Fruit fly (Drosophila melanogaster): ENCODE results near the gene CG32988.
A peak's percentile ranks its signal among the peaks of the same experiment; 100 is the strongest.

The CG32988 gene

DNA sequence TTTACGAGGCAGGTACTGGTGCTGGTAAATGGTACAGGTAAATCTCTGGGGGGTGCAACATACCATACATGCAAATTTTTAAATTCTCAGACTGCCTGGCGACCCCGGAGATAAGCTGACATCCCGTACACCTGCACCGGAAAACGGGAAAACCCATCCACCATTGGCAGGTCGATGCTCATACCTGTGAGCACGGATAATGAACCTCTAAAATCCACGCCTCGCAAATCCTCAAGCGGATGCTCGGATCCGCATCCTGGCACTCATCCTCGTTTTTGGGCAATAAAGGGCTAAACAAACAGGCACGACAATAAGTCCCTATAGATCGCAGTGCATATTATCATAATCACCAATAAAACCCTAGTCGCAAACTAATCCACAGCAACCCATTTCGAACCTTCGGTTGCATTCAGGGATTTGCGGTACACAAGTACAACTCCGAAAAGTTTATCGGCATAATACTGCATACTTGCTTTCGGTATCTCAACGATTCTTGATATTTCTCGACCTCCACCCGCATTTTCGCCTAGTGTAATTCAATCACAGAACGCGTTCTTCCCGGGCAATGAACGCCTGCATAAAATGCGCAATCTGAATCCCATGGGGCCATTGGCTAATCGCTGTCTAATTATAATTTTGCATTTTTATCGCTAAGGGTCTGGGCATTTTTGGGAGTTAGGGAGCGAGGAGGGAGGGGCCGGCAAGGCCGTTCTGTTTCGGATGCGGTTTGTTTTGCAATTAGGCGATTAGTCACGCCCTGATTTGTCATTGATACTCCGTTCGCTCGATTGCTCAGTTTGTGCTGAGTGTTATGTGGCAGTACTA, 32.1 kb upstream of the CG32988 start (continued):
- no peak for TF ChIP-seq shn (GFP tag; optimal IDR thresholded peaks at IDR 0.05)
- TF ChIP-seq CG15514 (GFP tag; optimal IDR thresholded peaks at IDR 0.05): no peak

DNA sequence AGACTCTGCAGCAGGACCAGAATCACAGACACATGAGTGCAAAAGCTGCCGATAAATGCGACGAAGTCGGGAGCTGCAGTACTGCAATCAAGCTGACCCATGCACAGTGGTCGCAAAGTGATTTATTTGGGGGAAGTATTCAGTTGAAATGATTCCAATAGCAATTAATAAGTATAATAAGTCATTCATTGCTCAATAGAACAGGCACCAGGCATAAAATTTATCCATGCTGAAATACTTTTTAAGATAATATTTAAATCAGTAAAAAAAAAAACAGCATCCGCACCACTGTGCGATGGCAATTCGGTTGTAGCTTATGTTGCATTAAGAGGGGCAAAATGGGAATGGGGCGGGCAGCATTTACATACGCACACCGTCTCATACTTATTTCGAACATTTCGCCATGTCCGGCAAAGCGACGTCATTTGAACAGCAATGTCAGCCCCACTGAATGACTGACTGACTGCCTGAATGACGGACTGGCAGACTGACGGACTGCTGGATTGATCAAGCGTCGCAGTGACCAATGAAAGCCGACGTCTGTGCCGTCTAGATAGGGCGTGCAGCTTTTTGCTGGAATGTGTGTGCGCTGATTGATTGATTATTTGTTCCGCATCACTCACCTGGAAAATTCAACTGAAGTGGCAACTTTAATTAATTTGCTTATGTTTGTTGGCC, 29.7 kb upstream of the CG32988 start:
- TF ChIP-seq scrt (GFP tag; optimal IDR thresholded peaks at IDR 0.05) (no peak), CG2129 (GFP tag; IDR thresholded peaks at IDR 0.05; ENCODE audit: partially characterized antibody) (no peak), Antp (GFP tag; optimal IDR thresholded peaks at IDR 0.05) (peak; percentile 25), CG9215 (GFP tag; IDR thresholded peaks at IDR 0.05) (no peak), slbo (GFP tag; IDR thresholded peaks at IDR 0.05) (peak; percentile 35; the same call in 1 of the 2 replicates), kay (GFP tag; optimal IDR thresholded peaks at IDR 0.05) (no peak), Elba2 (GFP tag; optimal IDR thresholded peaks at IDR 0.05) (peak; percentile 6), CG13123 (GFP tag; optimal IDR thresholded peaks at IDR 0.05) (no peak), CG12219 (GFP tag; optimal IDR thresholded peaks at IDR 0.05) (no peak), CG3838 (GFP tag; optimal IDR thresholded peaks at IDR 0.05) (no peak), Rx (GFP tag; IDR thresholded peaks at IDR 0.05) (peak; percentile 49), CG10431 (GFP tag; optimal IDR thresholded peaks at IDR 0.05) (no peak), Oli (tag; optimal IDR thresholded peaks at IDR 0.05) (peak; percentile 72), CG16815 (GFP tag; optimal IDR thresholded peaks at IDR 0.05) (peak; percentile 9), sob (GFP tag; IDR thresholded peaks at IDR 0.05) (peak; percentile 67; the same call in 1 of the 2 replicates), CG2120 (GFP tag; optimal IDR thresholded peaks at IDR 0.05) (no peak), fd102C (GFP tag; optimal IDR thresholded peaks at IDR 0.05) (no peak), chn (GFP tag; optimal IDR thresholded peaks at IDR 0.05) (peak; percentile 10), CG9817 (tag; optimal IDR thresholded peaks at IDR 0.05) (no peak), chinmo (GFP tag; IDR thresholded peaks at IDR 0.05; ENCODE audit: partially characterized antibody) (no peak), CG14965 (GFP tag; optimal IDR thresholded peaks at IDR 0.05; ENCODE audit: borderline replicate concordance) (no peak), dmrt11E (tag; optimal IDR thresholded peaks at IDR 0.05) (peak; percentile 46), CG42726 (GFP tag; IDR thresholded peaks at IDR 0.05; ENCODE audit: partially characterized antibody) (no peak), CG31441 (GFP tag; IDR thresholded peaks at IDR 0.05) (peak; percentile 46), Sry-β (GFP tag; optimal IDR thresholded peaks at IDR 0.05) (no peak), pros (GFP tag; optimal IDR thresholded peaks at IDR 0.05) (no peak), Sin3A (optimal IDR thresholded peaks at IDR 0.05) (no peak), ab (GFP tag; optimal IDR thresholded peaks at IDR 0.05) (no peak), CG1603 (tag; optimal IDR thresholded peaks at IDR 0.05) (peak; percentile 54), CG4730 (GFP tag; IDR thresholded peaks at IDR 0.05) (0 out of 2 replicates have a peak, but pooled peaks have one; percentile 5), bigmax (GFP tag; optimal IDR thresholded peaks at IDR 0.05) (no peak), Atf-2 (GFP tag; optimal IDR thresholded peaks at IDR 0.05) (no peak), Blimp-1 (GFP tag; optimal IDR thresholded peaks at IDR 0.05) (peak; percentile 34), hb (GFP tag; IDR thresholded peaks at IDR 0.05; ENCODE audit: partially characterized antibody) (no peak), CG3995 (GFP tag; optimal IDR thresholded peaks at IDR 0.05) (no peak), CG18599 (GFP tag; optimal IDR thresholded peaks at IDR 0.05) (no peak), CG2116 (GFP tag; optimal IDR thresholded peaks at IDR 0.05) (peak; percentile 28), CG12659 (GFP tag; optimal IDR thresholded peaks at IDR 0.05) (peak; percentile 31), CG2889 (GFP tag; IDR thresholded peaks at IDR 0.05) (0 out of 3 replicates have a peak, but pooled peaks have one; percentile 26), Gug (GFP tag; IDR thresholded peaks at IDR 0.05) (no peak; the same call in 3 of the 4 replicates), CG8089 (GFP tag; optimal IDR thresholded peaks at IDR 0.05) (peak; percentile 22), CG13287 (GFP tag; IDR thresholded peaks at IDR 0.05; ENCODE audit: partially characterized antibody) (no peak), sisA (GFP tag; IDR thresholded peaks at IDR 0.05) (peak; percentile 79)
